Worm (Caenorhabditis elegans) whole organism, L1 larva: ENCODE data around the gene hot-4.

Experiments used
- Y116A8C.19 ChIP-seq: sonication (generic microtip); optimal IDR thresholded peaks from 2 replicates; lab custom pipeline; 2016; ENCODE audit warnings: missing compliant biosample characterization, missing genetic modification characterization, borderline replicate concordance
- aly-2 ChIP-seq: fragments of 150-350 bp; optimal IDR thresholded peaks from 2 replicates; lab custom pipeline; 2014; ENCODE audit warnings: missing biosample characterization, missing genetic modification characterization
- dpl-1 ChIP-seq, 3 experiments: fragments of 150-350 bp in 2 of 3; sonication (generic microtip) in 1 of 3; optimal IDR thresholded peaks; 2 replicates each; lab custom pipeline; 2014 to 2017; ENCODE audit warnings: missing biosample characterization in 3 of 3, missing genetic modification characterization in 3 of 3, missing genetic modification reagents in 3 of 3
- efl-1 ChIP-seq, 4 experiments: fragments of 150-350 bp; optimal IDR thresholded peaks in 3 of 4; peaks in 1 of 4; 1 replicate in 1 of 4; 2 replicates in 3 of 4; lab custom pipeline; 2014; ENCODE audit warnings: missing biosample characterization in 2 of 4, missing genetic modification characterization in 2 of 4, missing genetic modification reagents in 2 of 4
- efl-3 ChIP-seq: fragments of 200-800 bp; sonication (Bioruptor generic); optimal IDR thresholded peaks from 2 replicates; lab custom pipeline; 2018; ENCODE audit warnings: mild to moderate bottlenecking, missing genetic modification characterization, missing compliant biosample characterization
- ets-5 ChIP-seq: fragments of 200-800 bp; sonication (Bioruptor generic); IDR thresholded peaks from 2 replicates; pipeline ENCODE4 v1.3.6; 2022; ENCODE audit warnings: missing genetic modification characterization, missing compliant biosample characterization
- hpl-2 ChIP-seq: fragments of 150-350 bp; optimal IDR thresholded peaks from 2 replicates; lab custom pipeline; 2014; ENCODE audit warnings: missing biosample characterization, missing genetic modification reagents, missing genetic modification characterization
- lir-3 ChIP-seq: sonication (generic microtip); optimal IDR thresholded peaks from 2 replicates; lab custom pipeline; 2016; ENCODE audit warnings: mild to moderate bottlenecking, missing genetic modification characterization, moderate library complexity, missing compliant biosample characterization; ENCODE audit not compliant: poor library complexity
- nhr-11 ChIP-seq: fragments of 150-350 bp; optimal IDR thresholded peaks from 2 replicates; lab custom pipeline; 2014; ENCODE audit warnings: missing biosample characterization, missing genetic modification characterization
- nhr-28 ChIP-seq: fragments of 150-350 bp; optimal IDR thresholded peaks from 2 replicates; lab custom pipeline; 2014; ENCODE audit warnings: missing biosample characterization, missing genetic modification characterization
- nhr-76 ChIP-seq: sonication (generic microtip); optimal IDR thresholded peaks from 2 replicates; lab custom pipeline; 2017; ENCODE audit warnings: missing biosample characterization, missing genetic modification characterization
- unc-130 ChIP-seq: fragments of 150-350 bp; optimal IDR thresholded peaks from 2 replicates; lab custom pipeline; 2017; ENCODE audit warnings: missing biosample characterization, missing genetic modification characterization, inconsistent platforms
- unc-62 ChIP-seq: fragments of 150-350 bp; optimal IDR thresholded peaks from 2 replicates; lab custom pipeline; 2014; ENCODE audit warnings: missing biosample characterization, missing genetic modification reagents, missing genetic modification characterization

DNA sequence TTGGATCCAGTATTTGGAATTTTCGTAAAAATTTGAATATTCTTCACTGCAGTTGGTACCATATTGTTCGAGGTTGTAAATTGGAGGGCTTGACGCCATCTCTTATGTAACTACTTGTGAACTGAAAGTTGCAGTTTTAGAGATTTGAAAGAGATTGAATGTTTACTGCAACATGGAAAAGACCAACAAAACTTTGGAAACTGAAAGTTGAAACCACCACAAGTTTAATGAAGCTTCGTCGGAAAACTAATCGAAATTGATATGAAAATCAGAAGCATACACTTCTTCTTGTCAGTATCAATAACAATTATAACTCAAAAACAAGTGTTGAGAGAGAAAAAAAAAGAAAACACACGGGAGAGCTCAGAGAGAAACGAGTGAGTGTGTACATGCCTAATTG is 50.8 kb downstream of the hot-4 start, which contains the start of gene srg-7:
- no peak for TF ChIP-seq nhr-11 (tag; lab: Kevin White, UChicago)
- TF ChIP-seq hpl-2 (GFP tag; lab: Kevin White, UChicago): no peak
- no peak for TF ChIP-seq efl-1 (optimal IDR thresholded peaks at IDR 0.05; lab: Kevin White, UChicago)
- no peak for TF ChIP-seq efl-1 (GFP tag; optimal IDR thresholded peaks at IDR 0.05 in 1 of 2; lab: Kevin White, UChicago)
- TF ChIP-seq ets-5 (GFP tag; lab: Robert Waterston, UW): no peak
- no peak for TF ChIP-seq Y116A8C.19 (tag; lab: Kevin White, UChicago)
- no peak for TF ChIP-seq nhr-28 (tag; lab: Kevin White, UChicago)
- no peak for TF ChIP-seq nhr-76 (tag; lab: Kevin White, UChicago)
- TF ChIP-seq dpl-1 (GFP tag; optimal IDR thresholded peaks at IDR 0.05; lab: Kevin White, UChicago): no peak
- TF ChIP-seq efl-3 (GFP tag; lab: Kevin White, UChicago): no peak
- no peak for TF ChIP-seq aly-2 (tag; lab: Kevin White, UChicago)
- no peak for TF ChIP-seq unc-62 (GFP tag; lab: Kevin White, UChicago)
- no peak for TF ChIP-seq unc-130 (tag; lab: Kevin White, UChicago)
- no peak for TF ChIP-seq lir-3 (tag; lab: Kevin White, UChicago)
